Fruit fly (Drosophila melanogaster) whole organism: Measurements from ENCODE around the gene Atu.

Experiments
- CG8478 ChIP-seq: fragments of >200 bp; optimal IDR thresholded peaks from 2 replicates; lab custom pipeline; 2018; ENCODE audit warnings: inconsistent platforms
- Dll ChIP-seq: fragments of >200 bp; optimal IDR thresholded peaks from 2 replicates; lab custom pipeline; 2017
- EcR ChIP-seq, 2 experiments: fragments of >200 bp; optimal IDR thresholded peaks; 2 replicates each; lab custom pipeline; 2017; ENCODE audit warnings: missing biosample characterization in 2 of 2, missing genetic modification characterization in 2 of 2, missing genetic modification reagents in 2 of 2
- pan ChIP-seq: fragments of >200 bp; optimal IDR thresholded peaks from 2 replicates; lab custom pipeline; 2017
- psq ChIP-seq: fragments of >200 bp; optimal IDR thresholded peaks from 2 replicates; lab custom pipeline; 2017
- usp ChIP-seq: fragments of >200 bp; optimal IDR thresholded peaks from 2 replicates; lab custom pipeline; 2017; ENCODE audit warnings: missing biosample characterization, missing genetic modification characterization, mixed read lengths

Atu gene

dm6 chr3R:5587863-5588519 lies 25.2 kb upstream of the Atu start, which contains the start of gene CG2926:
Gene CG2926 (minus strand): TSS chr3R:5588380.
- TF ChIP-seq EcR (GFP tag; optimal IDR thresholded peaks at IDR 0.05; lab: Kevin White, UChicago) (no peak), Dll (lab: Kevin White, UChicago) (no peak), pan (lab: Kevin White, UChicago) (no peak), CG8478 (no peak), psq (lab: Kevin White, UChicago) (no peak), usp (no peak)

- TF ChIP-seq psq (lab: Kevin White, UChicago), result no peak
- no peak for TF ChIP-seq usp
- no peak for TF ChIP-seq Dll (lab: Kevin White, UChicago)
- no peak for TF ChIP-seq CG8478
- no peak for TF ChIP-seq pan (lab: Kevin White, UChicago)
- TF ChIP-seq EcR (GFP tag; optimal IDR thresholded peaks at IDR 0.05; lab: Kevin White, UChicago), result no peak
Measured at dm6 chr3R:5588573-5588972, 24.6 kb upstream of the Atu start, which contains the start of gene PolZ2. Gene PolZ2 (plus strand): TSS chr3R:5588873.

- TF ChIP-seq CG8478 (no peak), Dll (lab: Kevin White, UChicago) (no peak)
Measured at dm6 chr3R:5591398-5591853, 21.7 kb upstream of the Atu start, which contains the start of the genes noi and Vha26. Gene noi (minus strand): TSS chr3R:5591459. Gene Vha26 (plus strand): TSS chr3R:5591763.

dm6 chr3R:5592009-5592572 lies 21.1 kb upstream of the Atu start:
- TF ChIP-seq CG8478, result peak; percentile 49
- no peak for TF ChIP-seq Dll (lab: Kevin White, UChicago)

- TF ChIP-seq EcR (GFP tag; optimal IDR thresholded peaks at IDR 0.05; lab: Kevin White, UChicago) (no peak), psq (lab: Kevin White, UChicago) (no peak), Dll (lab: Kevin White, UChicago) (no peak), CG8478 (no peak), pan (lab: Kevin White, UChicago) (no peak), usp (no peak)
Measured at dm6 chr3R:5594878-5595277, 18.3 kb upstream of the Atu start.

dm6 chr3R:5599521-5600360 lies 13.4 kb upstream of the Atu start:
- no peak for TF ChIP-seq CG8478
- TF ChIP-seq EcR (GFP tag; optimal IDR thresholded peaks at IDR 0.05; lab: Kevin White, UChicago), result peak in 1 of 2 experiments; percentile 15

- TF ChIP-seq Dll (lab: Kevin White, UChicago) (no peak), EcR (GFP tag; optimal IDR thresholded peaks at IDR 0.05; lab: Kevin White, UChicago) (no peak), pan (lab: Kevin White, UChicago) (no peak), psq (lab: Kevin White, UChicago) (no peak), CG8478 (no peak), usp (no peak)
Measured at dm6 chr3R:5600361-5601043, 12.7 kb upstream of the Atu start.

- no peak for TF ChIP-seq psq (lab: Kevin White, UChicago)
- no peak for TF ChIP-seq usp
- TF ChIP-seq CG8478, result no peak
- TF ChIP-seq pan (lab: Kevin White, UChicago), result no peak
- no peak for TF ChIP-seq Dll (lab: Kevin White, UChicago)
- no peak for TF ChIP-seq EcR (GFP tag; optimal IDR thresholded peaks at IDR 0.05; lab: Kevin White, UChicago)
Measured at dm6 chr3R:5601044-5601523, 12.1 kb upstream of the Atu start, which contains the start of the genes kra and SecS. Gene kra (minus strand): TSS chr3R:5601136. Gene SecS (plus strand): TSS chr3R:5601433.

dm6 chr3R:5606477-5606876 lies 6.7 kb upstream of the Atu start, which contains the start of gene asl:
Gene asl (minus strand): TSS chr3R:5606543.
- no peak for TF ChIP-seq CG8478
- no peak for TF ChIP-seq psq (lab: Kevin White, UChicago)
- TF ChIP-seq EcR (GFP tag; optimal IDR thresholded peaks at IDR 0.05; lab: Kevin White, UChicago), result no peak

dm6 chr3R:5608422-5608821 lies 4.7 kb upstream of the Atu start:
- TF ChIP-seq EcR (GFP tag; optimal IDR thresholded peaks at IDR 0.05; lab: Kevin White, UChicago) (no peak), CG8478 (no peak), usp (no peak), psq (lab: Kevin White, UChicago) (no peak), pan (lab: Kevin White, UChicago) (no peak), Dll (lab: Kevin White, UChicago) (no peak)

dm6 chr3R:5610656-5611055 lies 2.5 kb upstream of the Atu start:
- TF ChIP-seq Dll (lab: Kevin White, UChicago), result no peak
- TF ChIP-seq EcR (GFP tag; optimal IDR thresholded peaks at IDR 0.05; lab: Kevin White, UChicago), result no peak
- no peak for TF ChIP-seq CG8478
- no peak for TF ChIP-seq psq (lab: Kevin White, UChicago)
- no peak for TF ChIP-seq pan (lab: Kevin White, UChicago)
- no peak for TF ChIP-seq usp
